Fruit fly (Drosophila melanogaster): ENCODE measurements around the gene RpS10a.

The RpS10a gene

DNA sequence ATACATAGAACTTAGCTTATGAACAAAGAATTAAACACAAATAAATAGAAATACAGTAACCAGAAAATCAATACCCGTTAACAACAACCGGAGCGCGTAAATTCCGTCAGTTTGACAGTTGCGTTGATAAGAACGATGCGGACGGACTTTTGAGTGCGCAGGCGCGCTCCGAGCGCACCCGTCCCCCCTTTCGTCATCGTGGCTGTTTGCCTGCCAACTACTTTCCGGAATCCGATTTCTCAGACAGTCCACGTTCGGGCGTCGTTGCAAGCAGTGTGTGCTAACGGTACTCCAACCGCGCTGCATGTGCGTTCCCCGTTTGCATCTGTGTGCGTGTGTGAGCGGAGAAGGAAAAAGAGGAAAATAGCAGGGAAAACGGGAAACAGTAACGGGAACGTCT, 44.6 kb upstream of the RpS10a start (continued):
- no peak for TF ChIP-seq sqz (GFP tag; optimal IDR thresholded peaks at IDR 0.05)
- no peak for TF ChIP-seq CG9797 (GFP tag; optimal IDR thresholded peaks at IDR 0.05)
- TF ChIP-seq salm (tag; optimal IDR thresholded peaks at IDR 0.05): no peak
- TF ChIP-seq CG31224 (GFP tag; IDR thresholded peaks at IDR 0.05): no peak
- no peak for TF ChIP-seq Meics (GFP tag; optimal IDR thresholded peaks at IDR 0.05)
- no peak for TF ChIP-seq ERR (GFP tag; optimal IDR thresholded peaks at IDR 0.05)
- 0 out of 3 replicates have a peak, but pooled peaks have one; percentile 7 for TF ChIP-seq CG34224 (GFP tag; IDR thresholded peaks at IDR 0.05; ENCODE audit: partially characterized antibody)
- no peak for TF ChIP-seq Kr (GFP tag; optimal IDR thresholded peaks at IDR 0.05)
- no peak for TF ChIP-seq bcd (GFP tag; optimal IDR thresholded peaks at IDR 0.05)
- no peak for TF ChIP-seq CG15696 (tag; optimal IDR thresholded peaks at IDR 0.05)
- no peak for TF ChIP-seq CG17829 (tag; optimal IDR thresholded peaks at IDR 0.05)
- no peak for TF ChIP-seq CG5953 (GFP tag; IDR thresholded peaks at IDR 0.05)
- TF ChIP-seq CG6683 (GFP tag; optimal IDR thresholded peaks at IDR 0.05): no peak
- no peak for TF ChIP-seq CG15011 (GFP tag; optimal IDR thresholded peaks at IDR 0.05)
- no peak for TF ChIP-seq croc (GFP tag; conservative IDR thresholded peaks at IDR 0.05)
- no peak for TF ChIP-seq gsb (GFP tag; IDR thresholded peaks at IDR 0.05)
- TF ChIP-seq Lpt (GFP tag; optimal IDR thresholded peaks at IDR 0.05): no peak
- TF ChIP-seq jing (GFP tag; optimal IDR thresholded peaks at IDR 0.05): no peak
- no peak for TF ChIP-seq Ets65A (GFP tag)
- no peak for TF ChIP-seq peb (GFP tag; IDR thresholded peaks at IDR 0.05)
- TF ChIP-seq ci (GFP tag; IDR thresholded peaks at IDR 0.05): no peak
- no peak for TF ChIP-seq CG14050 (GFP tag; IDR thresholded peaks at IDR 0.05)
- TF ChIP-seq PHDP (tag; optimal IDR thresholded peaks at IDR 0.05): no peak
- TF ChIP-seq Dip2 (GFP tag; IDR thresholded peaks at IDR 0.05): no peak
- no peak for TF ChIP-seq fu2 (GFP tag; optimal IDR thresholded peaks at IDR 0.05)
- no peak for TF ChIP-seq Ada2b (GFP tag; IDR thresholded peaks at IDR 0.05)
- no peak for TF ChIP-seq Awh (GFP tag; IDR thresholded peaks at IDR 0.05)

DNA sequence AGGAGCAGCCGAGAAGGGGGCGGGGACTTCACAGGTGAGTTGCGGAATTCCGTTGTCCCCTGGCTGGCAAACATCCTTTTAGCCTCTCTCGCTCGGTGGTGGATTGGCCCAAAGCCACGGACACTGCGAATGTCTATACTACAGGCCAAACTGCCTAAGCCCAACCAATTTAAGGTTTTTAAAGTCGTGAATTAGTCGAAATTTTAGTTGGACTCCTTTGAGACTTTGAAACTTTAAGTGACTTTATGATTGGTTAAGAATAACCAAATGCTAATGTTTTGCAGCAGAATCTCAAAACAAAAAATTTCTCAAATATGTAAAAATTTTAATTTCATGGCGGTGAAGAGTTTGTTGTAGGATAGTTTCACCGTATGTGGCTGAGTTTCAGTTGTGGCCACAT, 44.0 kb upstream of the RpS10a start:
- TF ChIP-seq gem (tag; optimal IDR thresholded peaks at IDR 0.05) (peak; percentile 22), Fer2 (tag; optimal IDR thresholded peaks at IDR 0.05) (no peak), CG7839 (tag; optimal IDR thresholded peaks at IDR 0.05) (peak; percentile 16), grau (tag; optimal IDR thresholded peaks at IDR 0.05) (peak; percentile 68), lab (GFP tag; optimal IDR thresholded peaks at IDR 0.05) (peak; percentile 3), dati (GFP tag; IDR thresholded peaks at IDR 0.05) (no peak), CG3281 (GFP tag; optimal IDR thresholded peaks at IDR 0.05) (no peak), CG4820 (GFP tag; optimal IDR thresholded peaks at IDR 0.05) (no peak), sens (GFP tag) (peak; percentile 50), CoRest (tag; optimal IDR thresholded peaks at IDR 0.05) (no peak), bab2 (GFP tag; optimal IDR thresholded peaks at IDR 0.05) (no peak), CG30020 (tag; optimal IDR thresholded peaks at IDR 0.05) (no peak), CG14965 (GFP tag; optimal IDR thresholded peaks at IDR 0.05; ENCODE audit: borderline replicate concordance) (no peak), row (GFP tag; IDR thresholded peaks at IDR 0.05) (peak; percentile 39)
